Worm (Caenorhabditis elegans) whole organism, L4 larva: ENCODE results near the gene Y75B8A.44.

Experiments
- F37D6.2 ChIP-seq: sonication (generic microtip); optimal IDR thresholded peaks from 2 replicates; lab custom pipeline; 2016; ENCODE audit warnings: mild to moderate bottlenecking, missing genetic modification characterization, missing compliant biosample characterization
- F44E2.7 ChIP-seq: fragments of 200-800 bp; sonication (Bioruptor generic); IDR thresholded peaks from 2 replicates; pipeline ENCODE4 v2.1.2; 2022; ENCODE audit warnings: missing genetic modification characterization, missing compliant biosample characterization
- ZK337.2 ChIP-seq: fragments of 200-800 bp; sonication (Bioruptor generic); IDR thresholded peaks from 2 replicates; pipeline ENCODE4 v1.3.6; 2022; ENCODE audit warnings: missing genetic modification reagents, missing genetic modification characterization, missing compliant biosample characterization
- aha-1 ChIP-seq: fragments of 150-350 bp; peaks from one replicate; lab custom pipeline; 2014; ENCODE audit warnings: missing biosample characterization, missing genetic modification characterization
- ceh-44 ChIP-seq: fragments of 200-800 bp; sonication (Bioruptor generic); IDR thresholded peaks from 2 replicates; pipeline ENCODE4 v1.3.6; 2022; ENCODE audit warnings: missing genetic modification reagents, missing genetic modification characterization, missing compliant biosample characterization
- cey-2 ChIP-seq: sonication (generic microtip); optimal IDR thresholded peaks from 3 replicates; lab custom pipeline; 2017; ENCODE audit warnings: missing genetic modification characterization, mild to moderate bottlenecking, missing compliant biosample characterization, antibody characterized with exemption, borderline replicate concordance; ENCODE audit not compliant: insufficient read depth
- ctbp-1 ChIP-seq: fragments of 200-800 bp; sonication (Bioruptor generic); IDR thresholded peaks from 2 replicates; pipeline ENCODE4 v1.3.6; 2022; ENCODE audit warnings: missing genetic modification reagents, missing genetic modification characterization, missing compliant biosample characterization
- dmd-6 ChIP-seq: fragments of 200-800 bp; sonication (Bioruptor generic); IDR thresholded peaks from 2 replicates; pipeline ENCODE4 v1.3.6; 2022; ENCODE audit warnings: missing genetic modification reagents, missing genetic modification characterization, missing compliant biosample characterization
- dpl-1 ChIP-seq: fragments of 150-350 bp; optimal IDR thresholded peaks from 2 replicates; lab custom pipeline; 2014; ENCODE audit warnings: missing biosample characterization, missing genetic modification reagents, missing genetic modification characterization
- dve-1 ChIP-seq: sonication (generic microtip); optimal IDR thresholded peaks from 2 replicates; lab custom pipeline; 2017; ENCODE audit warnings: antibody characterized with exemption, mild to moderate bottlenecking, missing genetic modification characterization, missing compliant biosample characterization; ENCODE audit not compliant: insufficient read depth
- hlh-11 ChIP-seq: fragments of 200-800 bp; sonication (Bioruptor generic); optimal IDR thresholded peaks from 2 replicates; lab custom pipeline; 2018; ENCODE audit warnings: mild to moderate bottlenecking, missing genetic modification characterization, missing compliant biosample characterization
- hlh-30 ChIP-seq: sonication (generic microtip); optimal IDR thresholded peaks from 2 replicates; lab custom pipeline; 2017; ENCODE audit warnings: antibody characterized with exemption, mild to moderate bottlenecking, missing genetic modification characterization, missing compliant biosample characterization; ENCODE audit not compliant: insufficient read depth
- lim-7 ChIP-seq: fragments of 200-800 bp; sonication (Bioruptor generic); IDR thresholded peaks from 2 replicates; pipeline ENCODE4 v1.3.6; 2022; ENCODE audit warnings: missing genetic modification characterization, missing compliant biosample characterization
- lin-29 ChIP-seq: fragments of 200-800 bp; sonication (Bioruptor generic); IDR thresholded peaks from 2 replicates; pipeline ENCODE4 v1.3.6; 2022; ENCODE audit warnings: missing genetic modification reagents, missing genetic modification characterization, missing compliant biosample characterization
- lin-38 ChIP-seq: fragments of 200-800 bp; sonication (Bioruptor generic); IDR thresholded peaks from 2 replicates; pipeline ENCODE4 v1.3.6; 2022; ENCODE audit warnings: missing genetic modification reagents, missing genetic modification characterization, missing compliant biosample characterization
- lir-3 ChIP-seq: sonication (generic microtip); optimal IDR thresholded peaks from 2 replicates; lab custom pipeline; 2016; ENCODE audit warnings: mild to moderate bottlenecking, missing genetic modification characterization, missing compliant biosample characterization
- lsy-2 ChIP-seq, 2 experiments: fragments of 150-350 bp in 1 of 2; sonication (generic microtip) in 1 of 2; optimal IDR thresholded peaks; 2 replicates each; lab custom pipeline; 2014 to 2017; ENCODE audit warnings: missing biosample characterization in 2 of 2, missing genetic modification characterization in 2 of 2
- madf-5 ChIP-seq, 2 experiments: fragments of 200-800 bp; sonication (Bioruptor generic); IDR thresholded peaks; 2 replicates each; pipeline ENCODE4 v1.3.6; 2022; ENCODE audit warnings: missing compliant biosample characterization in 2 of 2, missing genetic modification characterization in 2 of 2
- mdt-29 ChIP-seq: fragments of 200-800 bp; sonication (Bioruptor generic); IDR thresholded peaks from 2 replicates; pipeline ENCODE4 v1.3.6; 2022; ENCODE audit warnings: missing genetic modification reagents, missing genetic modification characterization, missing compliant biosample characterization
- mep-1 ChIP-seq: fragments of 150-350 bp; sonication (generic microtip); optimal IDR thresholded peaks from 3 replicates; lab custom pipeline; 2014; ENCODE audit warnings: missing biosample characterization, missing genetic modification characterization
- mes-2 ChIP-seq: sonication (generic microtip); optimal IDR thresholded peaks from 2 replicates; lab custom pipeline; 2016; ENCODE audit warnings: missing genotype, mild to moderate bottlenecking, missing genetic modification characterization, missing compliant biosample characterization; ENCODE audit not compliant: poor library complexity, severe bottlenecking
- mxl-2 ChIP-seq: fragments of 200-800 bp; sonication (Bioruptor generic); conservative IDR thresholded peaks from 2 replicates; pipeline ENCODE4 v1.3.6; 2022; ENCODE audit warnings: missing genetic modification reagents, missing genetic modification characterization, missing compliant biosample characterization
- nhr-10 ChIP-seq: fragments of 150-350 bp; optimal IDR thresholded peaks from 2 replicates; lab custom pipeline; 2014; ENCODE audit warnings: missing biosample characterization, missing genetic modification characterization
- nhr-28 ChIP-seq: fragments of 150-350 bp; optimal IDR thresholded peaks from 2 replicates; lab custom pipeline; 2014; ENCODE audit warnings: missing biosample characterization, missing genetic modification characterization
- nhr-41 ChIP-seq: fragments of 200-800 bp; sonication (Bioruptor generic); IDR thresholded peaks from 2 replicates; pipeline ENCODE4 v1.3.6; 2022; ENCODE audit warnings: missing genetic modification reagents, missing genetic modification characterization, missing compliant biosample characterization
- pha-4 ChIP-seq, 2 experiments: fragments of 150-350 bp in 1 of 2; fragments of 200-800 bp in 1 of 2; sonication (Bioruptor generic) in 1 of 2; IDR thresholded peaks in 1 of 2; optimal IDR thresholded peaks in 1 of 2; 2 replicates each; pipeline versions ENCODE4 v1.3.6 to Lab custom; 2014 to 2022; ENCODE audit warnings: missing genetic modification characterization in 2 of 2, missing genetic modification reagents in 2 of 2, missing biosample characterization in 1 of 2, missing compliant biosample characterization in 1 of 2
- saeg-2 ChIP-seq: fragments of 200-800 bp; sonication (Bioruptor generic); IDR thresholded peaks from 2 replicates; pipeline ENCODE4 v1.3.6; 2022; ENCODE audit warnings: missing genetic modification reagents, missing genetic modification characterization, missing compliant biosample characterization
- sdz-12 ChIP-seq: fragments of 200-800 bp; sonication (Bioruptor generic); optimal IDR thresholded peaks from 2 replicates; lab custom pipeline; 2018; ENCODE audit warnings: mild to moderate bottlenecking, missing genetic modification characterization, missing compliant biosample characterization
- set-16 ChIP-seq: fragments of 200-800 bp; sonication (Bioruptor generic); IDR thresholded peaks from 2 replicates; pipeline ENCODE4 v1.3.6; 2022; ENCODE audit warnings: missing genetic modification reagents, missing genetic modification characterization, missing compliant biosample characterization
- zag-1 ChIP-seq: fragments of 150-350 bp; optimal IDR thresholded peaks from 2 replicates; lab custom pipeline; 2014; ENCODE audit warnings: missing biosample characterization, missing genetic modification characterization
- zip-11 ChIP-seq: fragments of 200-800 bp; sonication (Bioruptor generic); IDR thresholded peaks from 2 replicates; pipeline ENCODE4 v1.3.6; 2022; ENCODE audit warnings: missing genetic modification characterization, missing compliant biosample characterization
- ztf-11 ChIP-seq: fragments of 150-350 bp; optimal IDR thresholded peaks from 2 replicates; lab custom pipeline; 2014; ENCODE audit warnings: missing biosample characterization, missing genetic modification characterization

Gene Y75B8A.44

ce11 chrIII:12194190-12194589 is at the start of gene Y75B8A.44:
Gene Y75B8A.44, plus strand, starts transcription at chrIII:12194490.
- TF ChIP-seq nhr-41 (GFP tag; lab: Robert Waterston, UW) (no peak), ctbp-1 (GFP tag; lab: Robert Waterston, UW) (no peak), F37D6.2 (tag; lab: Kevin White, UChicago) (no peak), lin-29 (GFP tag; lab: Robert Waterston, UW) (no peak), hlh-11 (tag; lab: Kevin White, UChicago) (no peak)

ce11 chrIII:12149958-12150357 is 44.3 kb upstream of the Y75B8A.44 start:
- TF ChIP-seq set-16 (GFP tag; lab: Robert Waterston, UW) (peak; percentile 70), mxl-2 (no peak), aha-1 (tag; lab: Kevin White, UChicago) (no peak), lim-7 (GFP tag; lab: Robert Waterston, UW) (no peak), dmd-6 (GFP tag; lab: Robert Waterston, UW) (no peak), pha-4 (GFP tag; IDR thresholded peaks at IDR 0.05; lab: Robert Waterston, UW) (0 out of 2 replicates have a peak, but pooled peaks have one; percentile 39), pha-4 (tag; optimal IDR thresholded peaks at IDR 0.05; lab: Kevin White, UChicago) (no peak), lir-3 (tag; lab: Kevin White, UChicago) (no peak)

- no peak for TF ChIP-seq ceh-44 (GFP tag; lab: Robert Waterston, UW)
- TF ChIP-seq, all 104 proteins: peak for 0
Measured at ce11 chrIII:12151100-12151499, 43.2 kb upstream of the Y75B8A.44 start.

ce11 chrIII:12152157-12152556 is 42.1 kb upstream of the Y75B8A.44 start:
- peak; percentile 93 for TF ChIP-seq lin-38
- TF ChIP-seq zip-11 (GFP tag; lab: Robert Waterston, UW) = no peak
- no peak for TF ChIP-seq nhr-28 (tag; lab: Kevin White, UChicago)
- TF ChIP-seq mep-1 (tag; lab: Kevin White, UChicago) = peak; percentile 28
- peak; percentile 5 for TF ChIP-seq hlh-30
- TF ChIP-seq lsy-2 (tag; optimal IDR thresholded peaks at IDR 0.05; lab: Kevin White, UChicago) = peak in 1 of 2 experiments; percentile 71
- no peak for TF ChIP-seq F37D6.2 (tag; lab: Kevin White, UChicago)
- TF ChIP-seq dve-1 = peak; percentile 21
- TF ChIP-seq dpl-1 = peak; percentile 91
- peak; percentile 38 for TF ChIP-seq mes-2
- no peak for TF ChIP-seq madf-5 (GFP tag; IDR thresholded peaks at IDR 0.05; lab: Robert Waterston, UW)
- TF ChIP-seq, all 104 proteins: peak for 7

ce11 chrIII:12152599-12152998 is 41.7 kb upstream of the Y75B8A.44 start, which contains the start of gene Y75B8A.7:
Gene Y75B8A.7, plus strand, starts transcription at chrIII:12152899.
- TF ChIP-seq sdz-12 (GFP tag; lab: Kevin White, UChicago) (no peak), ztf-11 (tag; lab: Kevin White, UChicago) (no peak), mdt-29 (GFP tag; lab: Robert Waterston, UW) (no peak), cey-2 (tag; lab: Kevin White, UChicago) (no peak), ZK337.2 (no peak), saeg-2 (GFP tag; lab: Robert Waterston, UW) (no peak), F44E2.7 (GFP tag; lab: Robert Waterston, UW) (no peak), zag-1 (tag; lab: Kevin White, UChicago) (no peak), nhr-10 (tag; lab: Kevin White, UChicago) (no peak)
